Worm (Caenorhabditis elegans) whole organism, young adult: ENCODE data around the gene C42C1.19.

Experiments used
- D2030.7 ChIP-seq: fragments of 200-800 bp; sonication (Bioruptor generic); IDR thresholded peaks from 2 replicates; pipeline ENCODE4 v1.3.6; 2022; ENCODE audit warnings: missing genetic modification reagents, missing genetic modification characterization, missing compliant biosample characterization
- F33H1.4 ChIP-seq: fragments of 200-800 bp; sonication (Bioruptor generic); IDR thresholded peaks from 2 replicates; pipeline ENCODE4 v1.3.6; 2022; ENCODE audit warnings: missing genetic modification reagents, missing genetic modification characterization, missing compliant biosample characterization
- T26A5.8 ChIP-seq: sonication (generic microtip); optimal IDR thresholded peaks from 2 replicates; lab custom pipeline; 2016; ENCODE audit warnings: missing genetic modification characterization, missing compliant biosample characterization
- Y56A3A.18 ChIP-seq: fragments of 200-800 bp; sonication (Bioruptor generic); IDR thresholded peaks from 2 replicates; pipeline ENCODE4 v1.3.6; 2022; ENCODE audit warnings: missing genetic modification reagents, missing genetic modification characterization, missing compliant biosample characterization
- Y95B8A.8 ChIP-seq: fragments of 200-800 bp; sonication (Bioruptor generic); IDR thresholded peaks from 2 replicates; pipeline ENCODE4 v1.3.6; 2022; ENCODE audit warnings: missing genetic modification reagents, missing genetic modification characterization, missing compliant biosample characterization
- attf-5 ChIP-seq: fragments of 200-800 bp; sonication (Bioruptor generic); optimal IDR thresholded peaks from 2 replicates; lab custom pipeline; 2018; ENCODE audit warnings: mild to moderate bottlenecking, missing genetic modification characterization, missing compliant biosample characterization
- cebp-1 ChIP-seq, 2 experiments: fragments of 200-800 bp in 1 of 2; sonication (Bioruptor generic) in 1 of 2; sonication (generic microtip) in 1 of 2; IDR thresholded peaks in 1 of 2; optimal IDR thresholded peaks in 1 of 2; 2 replicates each; pipeline versions ENCODE4 v1.3.6 to Lab custom; 2017 to 2022; ENCODE audit warnings: missing compliant biosample characterization in 2 of 2, missing genetic modification characterization in 2 of 2, mild to moderate bottlenecking in 1 of 2, missing genetic modification reagents in 1 of 2, moderate library complexity in 1 of 2
- cebp-2 ChIP-seq: fragments of 200-800 bp; sonication (Bioruptor generic); IDR thresholded peaks from 2 replicates; pipeline ENCODE4 v1.3.6; 2022; ENCODE audit warnings: missing genetic modification characterization, missing compliant biosample characterization
- ceh-100 ChIP-seq: fragments of 200-800 bp; sonication (Bioruptor generic); IDR thresholded peaks from 2 replicates; pipeline ENCODE4 v1.3.6; 2022; ENCODE audit warnings: missing genetic modification reagents, missing genetic modification characterization, missing compliant biosample characterization
- die-1 ChIP-seq: sonication (generic microtip); optimal IDR thresholded peaks from 2 replicates; lab custom pipeline; 2016; ENCODE audit warnings: missing genotype, mild to moderate bottlenecking, missing genetic modification characterization, missing compliant biosample characterization
- dox-1 ChIP-seq: fragments of 200-800 bp; sonication (Bioruptor generic); IDR thresholded peaks from 2 replicates; pipeline ENCODE4 v1.3.6; 2022; ENCODE audit warnings: missing genetic modification reagents, missing genetic modification characterization, missing compliant biosample characterization
- ekl-4 ChIP-seq: fragments of 200-800 bp; sonication (Bioruptor generic); IDR thresholded peaks from 2 replicates; pipeline ENCODE4 v1.3.6; 2022; ENCODE audit warnings: missing genetic modification reagents, missing genetic modification characterization, missing compliant biosample characterization
- hmg-1.2 ChIP-seq: fragments of 200-800 bp; sonication (Bioruptor generic); IDR thresholded peaks from 2 replicates; pipeline ENCODE4 v1.3.6; 2022; ENCODE audit warnings: missing genetic modification reagents, missing genetic modification characterization, missing compliant biosample characterization
- hrde-1 ChIP-seq: sonication (generic microtip); optimal IDR thresholded peaks from 2 replicates; lab custom pipeline; 2016; ENCODE audit warnings: missing genetic modification characterization, mild to moderate bottlenecking, missing compliant biosample characterization, moderate library complexity, missing genotype, missing genetic modification reagents, borderline replicate concordance
- let-607 ChIP-seq, 2 experiments: fragments of 200-800 bp in 1 of 2; sonication (Bioruptor generic) in 1 of 2; sonication (generic microtip) in 1 of 2; optimal IDR thresholded peaks; 2 replicates each; lab custom pipeline; 2016 to 2018; ENCODE audit warnings: mild to moderate bottlenecking in 2 of 2, missing compliant biosample characterization in 2 of 2, missing genetic modification characterization in 2 of 2, moderate library complexity in 2 of 2, missing genotype in 1 of 2
- lin-35 ChIP-seq, 3 experiments: fragments of 150-350 bp in 2 of 3; sonication (generic microtip) in 1 of 3; optimal IDR thresholded peaks; 2 replicates each; lab custom pipeline; 2014 to 2018; ENCODE audit warnings: missing biosample characterization in 3 of 3, missing genetic modification characterization in 3 of 3, missing genetic modification reagents in 3 of 3
- lin-40 ChIP-seq: sonication (generic microtip); optimal IDR thresholded peaks from 2 replicates; lab custom pipeline; 2016; ENCODE audit warnings: missing genetic modification characterization, mild to moderate bottlenecking, missing compliant biosample characterization, missing genotype, missing genetic modification reagents
- lir-1 ChIP-seq: fragments of 200-800 bp; sonication (Bioruptor generic); conservative IDR thresholded peaks from 2 replicates; pipeline ENCODE4 v1.3.6; 2022; ENCODE audit warnings: missing genetic modification reagents, missing genetic modification characterization, missing compliant biosample characterization
- lsl-1 ChIP-seq: fragments of 200-800 bp; sonication (Bioruptor generic); optimal IDR thresholded peaks from 2 replicates; lab custom pipeline; 2018; ENCODE audit warnings: mild to moderate bottlenecking, missing genetic modification characterization, moderate library complexity, missing compliant biosample characterization
- madf-10 ChIP-seq: sonication (generic microtip); optimal IDR thresholded peaks from 2 replicates; lab custom pipeline; 2016; ENCODE audit warnings: mild to moderate bottlenecking, missing genetic modification characterization, missing compliant biosample characterization
- madf-3 ChIP-seq: fragments of 200-800 bp; sonication (Bioruptor generic); IDR thresholded peaks from 2 replicates; pipeline ENCODE4 v1.3.6; 2022; ENCODE audit warnings: missing genetic modification reagents, missing genetic modification characterization, missing compliant biosample characterization
- madf-6 ChIP-seq: fragments of 200-800 bp; sonication (Bioruptor generic); IDR thresholded peaks from 2 replicates; pipeline ENCODE4 v1.3.6; 2022; ENCODE audit warnings: missing genetic modification reagents, missing genetic modification characterization, missing compliant biosample characterization
- madf-8 ChIP-seq: fragments of 200-800 bp; sonication (Bioruptor generic); conservative IDR thresholded peaks from 2 replicates; pipeline ENCODE4 v1.3.6; 2022; ENCODE audit warnings: missing genetic modification reagents, missing genetic modification characterization, missing compliant biosample characterization
- mcd-1 ChIP-seq: fragments of 200-800 bp; sonication (Bioruptor generic); IDR thresholded peaks from 2 replicates; pipeline ENCODE4 v1.3.6; 2022; ENCODE audit warnings: missing genetic modification reagents, missing genetic modification characterization, missing compliant biosample characterization
- nfya-1 ChIP-seq: sonication (generic microtip); optimal IDR thresholded peaks from 2 replicates; lab custom pipeline; 2017; ENCODE audit warnings: antibody characterized with exemption, missing compliant biosample characterization, missing genetic modification characterization, borderline replicate concordance; ENCODE audit not compliant: insufficient read depth
- nhr-120 ChIP-seq: fragments of 200-800 bp; sonication (Bioruptor generic); IDR thresholded peaks from 2 replicates; pipeline ENCODE4 v1.3.6; 2022; ENCODE audit warnings: missing genetic modification characterization, missing compliant biosample characterization
- nhr-27 ChIP-seq: fragments of 200-800 bp; sonication (Bioruptor generic); optimal IDR thresholded peaks from 2 replicates; lab custom pipeline; 2018; ENCODE audit warnings: mild to moderate bottlenecking, missing genetic modification characterization, moderate library complexity, missing compliant biosample characterization
- nhr-80 ChIP-seq: sonication (generic microtip); optimal IDR thresholded peaks from 2 replicates; lab custom pipeline; 2016; ENCODE audit warnings: missing genetic modification characterization, missing compliant biosample characterization
- nhr-90 ChIP-seq: sonication (generic microtip); optimal IDR thresholded peaks from 2 replicates; lab custom pipeline; 2016; ENCODE audit warnings: missing genotype, mild to moderate bottlenecking, missing genetic modification characterization, missing compliant biosample characterization
- pbrm-1 ChIP-seq: fragments of 200-800 bp; sonication (Bioruptor generic); IDR thresholded peaks from 2 replicates; pipeline ENCODE4 v1.3.6; 2022; ENCODE audit warnings: missing genetic modification reagents, missing genetic modification characterization, missing compliant biosample characterization
- rcor-1 ChIP-seq: fragments of 200-800 bp; sonication (Bioruptor generic); IDR thresholded peaks from 2 replicates; pipeline ENCODE4 v1.3.6; 2022; ENCODE audit warnings: missing genetic modification reagents, missing genetic modification characterization, missing compliant biosample characterization
- rec-8 ChIP-seq, 2 experiments: sonication (generic microtip); optimal IDR thresholded peaks; 2 replicates each; lab custom pipeline; 2016; ENCODE audit warnings: mild to moderate bottlenecking in 2 of 2, missing genetic modification characterization in 2 of 2, missing genetic modification reagents in 2 of 2, missing genotype in 2 of 2, missing biosample characterization in 1 of 2, missing compliant biosample characterization in 1 of 2, moderate library complexity in 1 of 2
- snpc-1.3 ChIP-seq: sonication (generic microtip); optimal IDR thresholded peaks from 2 replicates; lab custom pipeline; 2017; ENCODE audit warnings: missing genetic modification characterization, mild to moderate bottlenecking, missing compliant biosample characterization, antibody characterized with exemption, moderate library complexity, missing genotype, missing genetic modification reagents; ENCODE audit not compliant: insufficient read depth
- snpc-4 ChIP-seq, 5 experiments: fragments of 150-350 bp in 1 of 5; sonication (generic microtip) in 4 of 5; optimal IDR thresholded peaks; 2 replicates each; lab custom pipeline; 2014 to 2018; ENCODE audit warnings: missing genetic modification characterization in 5 of 5, missing biosample characterization in 3 of 5, antibody characterized with exemption in 2 of 5, mild to moderate bottlenecking in 2 of 5, missing compliant biosample characterization in 2 of 5, missing genotype in 2 of 5, moderate library complexity in 2 of 5, missing genetic modification reagents in 1 of 5
- sptf-2 ChIP-seq: fragments of 200-800 bp; sonication (Bioruptor generic); optimal IDR thresholded peaks from 2 replicates; lab custom pipeline; 2018; ENCODE audit warnings: mild to moderate bottlenecking, missing genetic modification characterization, missing compliant biosample characterization
- tlf-1 ChIP-seq: fragments of 200-800 bp; sonication (Bioruptor generic); optimal IDR thresholded peaks from 2 replicates; lab custom pipeline; 2018; ENCODE audit warnings: mild to moderate bottlenecking, missing genetic modification characterization, missing compliant biosample characterization
- xnd-1 ChIP-seq: sonication (generic microtip); optimal IDR thresholded peaks from 2 replicates; lab custom pipeline; 2016; ENCODE audit warnings: missing genotype, missing genetic modification reagents, missing genetic modification characterization, missing compliant biosample characterization
- zim-3 ChIP-seq: sonication (generic microtip); optimal IDR thresholded peaks from 2 replicates; lab custom pipeline; 2017; ENCODE audit warnings: mild to moderate bottlenecking, missing genetic modification characterization, moderate library complexity, missing compliant biosample characterization
- ztf-22 ChIP-seq: fragments of 200-800 bp; sonication (Bioruptor generic); optimal IDR thresholded peaks from 2 replicates; lab custom pipeline; 2018; ENCODE audit warnings: mild to moderate bottlenecking, missing genetic modification characterization, moderate library complexity, missing compliant biosample characterization
- ztf-28 ChIP-seq: fragments of 200-800 bp; sonication (Bioruptor generic); IDR thresholded peaks from 2 replicates; pipeline ENCODE4 v1.3.6; 2022; ENCODE audit warnings: missing genetic modification reagents, missing genetic modification characterization, missing compliant biosample characterization
- ztf-3 ChIP-seq: fragments of 200-800 bp; sonication (Bioruptor generic); optimal IDR thresholded peaks from 2 replicates; lab custom pipeline; 2018; ENCODE audit warnings: mild to moderate bottlenecking, missing genetic modification characterization, missing compliant biosample characterization

C42C1.19 gene

DNA sequence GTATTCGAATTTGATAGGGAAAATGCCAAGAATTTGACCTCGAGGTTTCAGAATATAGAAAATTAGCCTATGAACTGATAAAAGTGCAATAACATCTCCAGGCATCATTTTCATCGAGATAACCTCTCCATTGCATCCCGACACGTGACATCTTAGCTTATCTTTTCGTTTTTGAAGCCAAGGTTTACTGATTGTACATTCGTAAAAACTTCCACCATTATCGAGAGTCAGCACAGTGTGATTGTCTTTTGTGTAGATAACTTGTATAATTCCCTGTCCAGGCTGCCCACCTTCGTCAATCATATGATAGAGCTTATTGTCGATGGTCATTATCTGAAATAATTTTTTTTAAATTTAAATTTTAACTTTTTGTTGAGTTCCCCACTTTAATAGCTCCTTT, 8.2 kb upstream of the C42C1.19 start:
- TF ChIP-seq nhr-90 (tag; lab: Kevin White, UChicago) = no peak
- TF ChIP-seq rec-8 (tag; optimal IDR thresholded peaks at IDR 0.05; lab: Kevin White, UChicago) = no peak
- no peak for TF ChIP-seq nhr-120 (GFP tag; lab: Robert Waterston, UW)
- no peak for TF ChIP-seq mcd-1 (GFP tag; lab: Robert Waterston, UW)
- no peak for TF ChIP-seq ztf-3 (GFP tag; lab: Kevin White, UChicago)
- TF ChIP-seq cebp-2 = no peak
- TF ChIP-seq ceh-100 (GFP tag; lab: Robert Waterston, UW) = no peak
- no peak for TF ChIP-seq nhr-27 (tag; lab: Kevin White, UChicago)
- TF ChIP-seq zim-3 (tag; lab: Kevin White, UChicago) = no peak

DNA sequence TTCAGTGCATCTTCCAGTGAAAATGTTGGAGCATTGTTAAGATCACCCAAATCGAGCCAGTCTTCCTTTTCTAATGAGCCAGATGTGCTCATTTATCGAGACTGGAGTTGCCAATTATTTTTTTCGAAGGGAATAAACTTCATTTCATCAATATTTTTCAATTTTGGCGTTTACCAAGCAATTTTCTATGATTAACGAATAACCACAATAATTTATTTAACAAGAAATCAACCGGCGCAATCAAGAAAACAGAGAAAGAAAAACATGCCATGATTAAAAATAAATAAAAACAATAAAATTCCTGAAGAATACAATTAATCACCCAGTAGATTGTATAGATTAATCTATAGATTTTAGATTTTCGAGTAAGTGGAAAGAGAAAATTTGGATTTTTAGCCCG, 6.6 kb upstream of the C42C1.19 start, which contains the start of gene vps-8:
TSS of gene vps-8 (minus strand) at position 101 of the 400 bp plus-strand sequence.
- TF ChIP-seq tlf-1 (GFP tag; lab: Kevin White, UChicago) (peak; percentile 1), madf-3 (no peak)

DNA sequence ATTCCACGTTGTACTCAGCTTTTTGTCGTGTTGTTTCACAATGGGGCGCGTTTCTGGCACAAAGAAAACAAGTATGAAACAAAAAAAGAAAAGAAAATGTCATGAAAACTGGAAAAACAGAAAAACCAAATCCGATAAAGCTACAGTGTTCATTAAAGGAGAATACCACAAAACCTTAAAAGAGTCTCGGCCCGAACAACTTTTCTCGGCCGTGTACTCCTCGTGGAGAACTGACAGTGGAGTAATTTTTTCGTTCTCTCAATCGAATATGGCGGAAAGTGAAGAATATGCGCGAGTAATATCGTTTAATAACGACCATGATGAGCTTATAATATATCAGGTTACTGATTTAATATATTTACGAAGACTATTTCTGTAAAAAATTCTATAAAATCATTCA, 4.0 kb upstream of the C42C1.19 start, which contains the start of the genes tag-335 and vkmt-1:
TSS of gene tag-335 (minus strand) at position 88 of the 400 bp plus-strand sequence.
TSS of gene vkmt-1 (plus strand) at position 219 of the 400 bp plus-strand sequence.
- TF ChIP-seq madf-10 (tag; lab: Kevin White, UChicago) (no peak), lin-40 (no peak), sptf-2 (GFP tag; lab: Kevin White, UChicago) (no peak), pbrm-1 (GFP tag; lab: Robert Waterston, UW) (no peak), ztf-22 (GFP tag; lab: Kevin White, UChicago) (no peak), lsl-1 (GFP tag; lab: Kevin White, UChicago) (peak; percentile 74), rcor-1 (GFP tag; lab: Robert Waterston, UW) (no peak), nfya-1 (tag; lab: Kevin White, UChicago) (no peak), hrde-1 (tag; lab: Kevin White, UChicago) (no peak), nhr-80 (tag; lab: Kevin White, UChicago) (no peak), lir-1 (GFP tag; lab: Robert Waterston, UW) (no peak), ekl-4 (no peak), snpc-1.3 (tag; lab: Kevin White, UChicago) (peak; percentile 24), D2030.7 (GFP tag; lab: Robert Waterston, UW) (0 out of 2 replicates have a peak, but pooled peaks have one; percentile 36), madf-6 (GFP tag; lab: Robert Waterston, UW) (peak; percentile 68; the same call in 1 of the 2 replicates), Y95B8A.8 (GFP tag; lab: Robert Waterston, UW) (no peak), snpc-4 (GFP tag; optimal IDR thresholded peaks at IDR 0.05; lab: Kevin White, UChicago) (no peak), snpc-4 (tag; optimal IDR thresholded peaks at IDR 0.05; lab: Kevin White, UChicago) (peak in 1 of 4 experiments; percentile 21), hmg-1.2 (GFP tag; lab: Robert Waterston, UW) (no peak), madf-8 (GFP tag; lab: Robert Waterston, UW) (peak; percentile 11; the same call in 1 of the 2 replicates), xnd-1 (tag; lab: Kevin White, UChicago) (peak; percentile 48), F33H1.4 (GFP tag; lab: Robert Waterston, UW) (peak; percentile 77), attf-5 (no peak), dox-1 (GFP tag; lab: Robert Waterston, UW) (0 out of 2 replicates have a peak, but pooled peaks have one; percentile 17), ztf-28 (GFP tag; lab: Robert Waterston, UW) (no peak), lin-35 (GFP tag; optimal IDR thresholded peaks at IDR 0.05; lab: Kevin White, UChicago) (no peak), nhr-120 (GFP tag; lab: Robert Waterston, UW) (no peak), let-607 (tag; optimal IDR thresholded peaks at IDR 0.05; lab: Kevin White, UChicago) (peak in 1 of 2 experiments; percentile 16), cebp-1 (GFP tag; IDR thresholded peaks at IDR 0.05; lab: Robert Waterston, UW) (no peak), cebp-1 (tag; optimal IDR thresholded peaks at IDR 0.05; lab: Kevin White, UChicago) (no peak), T26A5.8 (tag; lab: Kevin White, UChicago) (no peak), die-1 (tag; lab: Kevin White, UChicago) (no peak), Y56A3A.18 (no peak)
